Fruit fly (Drosophila melanogaster): ENCODE results near the gene Adck5.

- TF ChIP-seq CTCF (optimal IDR thresholded peaks at IDR 0.05) (no peak), CG8478 (optimal IDR thresholded peaks at IDR 0.05) (no peak)
Observed at dm6 chr3L:11138862-11139261, 30.8 kb upstream of the Adck5 start.

All from S2 (cell line).